Fruit fly (Drosophila melanogaster) whole organism, embryonic: ENCODE data around the gene CG32590.

ENCODE experiments used
- Abd-B ChIP-seq: fragments of 200-800 bp; sonication (Bioruptor generic); optimal IDR thresholded peaks from 2 replicates; lab custom pipeline; 2018; ENCODE audit warnings: missing biosample characterization, mild to moderate bottlenecking, missing genetic modification characterization, moderate library complexity
- CG18764 ChIP-seq: fragments of 200-800 bp; sonication (Bioruptor generic); optimal IDR thresholded peaks from 3 replicates; lab custom pipeline; 2016; ENCODE audit warnings: missing biosample characterization, missing genetic modification characterization
- CG31224 ChIP-seq: fragments of 200-800 bp; sonication (Bioruptor generic); IDR thresholded peaks from 2 replicates; pipeline ENCODE4 v1.3.6; 2022; ENCODE audit warnings: missing biosample characterization, missing genetic modification characterization
- CG31441 ChIP-seq: fragments of 200-800 bp; sonication (Bioruptor generic); IDR thresholded peaks from 2 replicates; pipeline ENCODE4 v1.3.6; 2022; ENCODE audit warnings: missing biosample characterization, missing genetic modification characterization
- Doc2 ChIP-seq: fragments of 200-800 bp; sonication (Bioruptor generic); IDR thresholded peaks from 2 replicates; pipeline ENCODE4 v1.3.6; 2022; ENCODE audit warnings: missing biosample characterization, missing genetic modification characterization
- ERR ChIP-seq: fragments of 200-800 bp; sonication (Bioruptor generic); optimal IDR thresholded peaks from 2 replicates; lab custom pipeline; 2016; ENCODE audit warnings: missing biosample characterization, missing genetic modification characterization
- Gug ChIP-seq: fragments of 200-800 bp; sonication (Bioruptor generic); IDR thresholded peaks from 4 replicates; pipeline ENCODE4 v1.3.6; 2022; ENCODE audit warnings: missing biosample characterization, missing genetic modification characterization
- ac ChIP-seq: fragments of 200-800 bp; sonication (Bioruptor generic); optimal IDR thresholded peaks from 3 replicates; lab custom pipeline; 2017; ENCODE audit warnings: missing biosample characterization, mild to moderate bottlenecking, missing genetic modification characterization
- dysf ChIP-seq: fragments of 200-800 bp; sonication (Bioruptor generic); IDR thresholded peaks from 3 replicates; pipeline ENCODE4 v1.3.6; 2022; ENCODE audit warnings: missing biosample characterization, missing genetic modification characterization
- insv ChIP-seq, 2 experiments: fragments of 200-800 bp; sonication (Bioruptor generic); optimal IDR thresholded peaks; 3 replicates each; lab custom pipeline; 2016 to 2018; ENCODE audit warnings: missing biosample characterization in 2 of 2, missing genetic modification characterization in 2 of 2
- oc ChIP-seq: fragments of 200-800 bp; sonication (Bioruptor generic); optimal IDR thresholded peaks from 2 replicates; lab custom pipeline; 2018; ENCODE audit warnings: missing biosample characterization, mild to moderate bottlenecking, missing genetic modification characterization, moderate library complexity
- sc ChIP-seq, 3 experiments: fragments of >200 bp in 2 of 3; fragments of 200-800 bp in 1 of 3; sonication (Bioruptor generic) in 1 of 3; optimal IDR thresholded peaks; 2 replicates in 2 of 3; 3 replicates in 1 of 3; lab custom pipeline; 2017; ENCODE audit warnings: mild to moderate bottlenecking in 1 of 3, missing biosample characterization in 1 of 3, missing genetic modification characterization in 1 of 3, missing genetic modification reagents in 1 of 3
- schlank ChIP-seq: fragments of 200-800 bp; sonication (Bioruptor generic); optimal IDR thresholded peaks from 2 replicates; lab custom pipeline; 2018; ENCODE audit warnings: missing biosample characterization, mild to moderate bottlenecking, missing genetic modification characterization

DNA sequence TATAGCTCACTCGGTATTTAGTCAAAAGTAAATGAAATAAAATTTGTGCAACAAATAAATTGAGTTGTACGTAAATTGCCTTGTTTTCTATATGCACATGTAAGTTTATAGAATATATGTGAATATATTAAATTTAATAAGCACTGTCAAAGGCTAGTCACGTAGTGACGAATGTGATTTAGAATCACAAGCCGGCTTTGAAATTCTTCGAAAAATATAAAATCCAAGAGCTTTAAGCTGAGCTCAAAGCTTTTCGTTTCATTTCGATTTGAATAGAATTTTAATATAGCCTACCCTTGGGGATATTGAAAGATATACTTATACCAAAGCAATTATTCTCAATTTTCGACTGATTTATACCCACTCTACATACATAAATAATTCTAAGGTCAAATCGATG lies 11.2 kb upstream of the CG32590 start:
- no peak for TF ChIP-seq dysf (GFP tag; lab: Robert Waterston, UW)
- TF ChIP-seq Doc2 (GFP tag; lab: Robert Waterston, UW): no peak
- no peak for TF ChIP-seq ac (GFP tag; lab: Kevin White, UChicago)
- TF ChIP-seq oc (tag; lab: Kevin White, UChicago): no peak
- no peak for TF ChIP-seq schlank (tag; lab: Kevin White, UChicago)
- TF ChIP-seq insv (GFP tag; optimal IDR thresholded peaks at IDR 0.05; lab: Kevin White, UChicago): no peak
- TF ChIP-seq CG18764: no peak
- TF ChIP-seq sc (optimal IDR thresholded peaks at IDR 0.05; lab: Kevin White, UChicago): no peak
- no peak for TF ChIP-seq sc (GFP tag; optimal IDR thresholded peaks at IDR 0.05; lab: Kevin White, UChicago)
- TF ChIP-seq Gug (GFP tag; lab: Robert Waterston, UW): no peak
- no peak for TF ChIP-seq ERR (GFP tag; lab: Kevin White, UChicago)
- no peak for TF ChIP-seq Abd-B
- TF ChIP-seq CG31441 (GFP tag; lab: Robert Waterston, UW): no peak
- no peak for TF ChIP-seq CG31224 (GFP tag; lab: Robert Waterston, UW)
